Worm (Caenorhabditis elegans): ENCODE data around the gene Y57G11C.1130.

Gene Y57G11C.1130

DNA sequence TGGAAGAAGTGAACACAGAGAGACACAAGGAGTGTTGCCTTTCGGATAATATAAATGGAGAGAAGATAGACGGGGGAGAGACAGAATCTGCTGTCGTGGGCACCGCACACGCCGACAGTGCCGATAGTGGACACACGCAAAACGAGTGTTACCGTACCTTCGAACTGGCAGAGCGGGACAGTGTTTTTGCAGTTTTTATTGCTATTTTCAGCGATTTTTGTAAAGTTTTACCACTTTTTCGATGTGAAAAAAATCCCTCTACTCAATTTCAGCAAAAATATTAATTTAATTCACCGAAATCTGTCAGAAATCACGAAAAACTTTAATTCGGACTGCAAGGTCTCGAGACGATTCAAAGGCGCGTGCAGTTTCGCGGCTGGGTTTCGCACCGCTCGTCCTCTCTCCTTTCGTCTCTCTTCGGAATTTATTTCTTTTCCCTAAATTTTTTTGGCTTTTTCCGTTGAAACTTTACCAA, 42.6 kb downstream of the Y57G11C.1130 start, which contains the start of gene sec-61.A (continued):
- TF ChIP-seq lin-35 (GFP tag; optimal IDR thresholded peaks at IDR 0.05) (peak in 1 of 3 experiments; percentile 24), nhr-90 (tag; optimal IDR thresholded peaks at IDR 0.05) (peak; percentile 55), tlf-1 (GFP tag; optimal IDR thresholded peaks at IDR 0.05) (peak; percentile 77), efl-1 (GFP tag; optimal IDR thresholded peaks at IDR 0.05) (peak; percentile 35), lin-40 (tag; optimal IDR thresholded peaks at IDR 0.05) (peak; percentile 86), bed-1 (GFP tag; IDR thresholded peaks at IDR 0.05) (no peak), tbx-9 (tag; optimal IDR thresholded peaks at IDR 0.05; ENCODE audit: borderline replicate concordance) (no peak), die-1 (tag; optimal IDR thresholded peaks at IDR 0.05) (no peak), nhr-179 (tag; optimal IDR thresholded peaks at IDR 0.05) (no peak), nfya-1 (tag; optimal IDR thresholded peaks at IDR 0.05; ENCODE audit: borderline replicate concordance, insufficient read depth) (no peak), atf-7 (tag; optimal IDR thresholded peaks at IDR 0.05) (peak; percentile 45), mcd-1 (GFP tag; IDR thresholded peaks at IDR 0.05) (peak; percentile 72), nfyb-1 (GFP tag; IDR thresholded peaks at IDR 0.05) (peak; percentile 83), cebp-1 (GFP tag; IDR thresholded peaks at IDR 0.05) (no peak), cebp-1 (tag; optimal IDR thresholded peaks at IDR 0.05) (peak; percentile 66), ztf-6 (GFP tag; IDR thresholded peaks at IDR 0.05) (no peak), madf-3 (GFP tag; IDR thresholded peaks at IDR 0.05) (no peak), F10E7.11 (tag; optimal IDR thresholded peaks at IDR 0.05) (no peak), ZK185.1 (tag; optimal IDR thresholded peaks at IDR 0.05; ENCODE audit: poor library complexity, severe bottlenecking) (no peak), Y56A3A.18 (GFP tag; IDR thresholded peaks at IDR 0.05) (no peak), nhr-120 (GFP tag; IDR thresholded peaks at IDR 0.05) (no peak), ceh-27 (GFP tag; optimal IDR thresholded peaks at IDR 0.05) (peak; percentile 52), unc-62 (GFP tag; optimal IDR thresholded peaks at IDR 0.05) (no peak), somi-1 (GFP tag; optimal IDR thresholded peaks at IDR 0.05) (no peak)

DNA sequence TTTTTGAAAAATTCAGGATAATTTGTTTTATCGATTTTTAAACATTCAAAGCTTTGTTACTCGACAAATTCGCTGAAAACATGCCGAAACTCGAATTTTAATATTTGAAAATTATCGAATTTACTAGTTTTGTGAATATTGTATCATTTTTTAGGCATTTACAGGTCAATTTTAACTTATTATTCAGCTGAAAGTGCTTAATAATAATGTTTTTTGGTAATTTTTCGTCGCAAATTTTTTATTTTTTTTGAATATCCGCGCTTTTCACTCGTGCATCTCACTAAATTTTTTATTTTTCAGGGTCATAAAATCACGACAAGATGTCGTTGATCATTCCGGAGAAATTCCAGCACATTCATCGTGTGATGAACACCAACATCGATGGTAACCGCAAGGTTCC, 43.1 kb downstream of the Y57G11C.1130 start, which contains the start of gene rps-18:
Gene rps-18, plus strand, starts transcription at position 301 of the 400 bp plus-strand sequence.
- TF ChIP-seq F39B2.1 (GFP tag; IDR thresholded peaks at IDR 0.05) (no peak), ceh-100 (GFP tag; IDR thresholded peaks at IDR 0.05) (no peak), Y95B8A.8 (GFP tag; IDR thresholded peaks at IDR 0.05) (no peak), akir-1 (GFP tag; optimal IDR thresholded peaks at IDR 0.05) (no peak), egrh-3 (GFP tag; IDR thresholded peaks at IDR 0.05) (no peak), rcor-1 (GFP tag; IDR thresholded peaks at IDR 0.05) (no peak), tbp1 (GFP tag; optimal IDR thresholded peaks at IDR 0.05) (no peak), F57A8.1 (GFP tag; optimal IDR thresholded peaks at IDR 0.05) (no peak), mel-28 (tag; optimal IDR thresholded peaks at IDR 0.05; ENCODE audit: borderline replicate concordance) (no peak)

DNA sequence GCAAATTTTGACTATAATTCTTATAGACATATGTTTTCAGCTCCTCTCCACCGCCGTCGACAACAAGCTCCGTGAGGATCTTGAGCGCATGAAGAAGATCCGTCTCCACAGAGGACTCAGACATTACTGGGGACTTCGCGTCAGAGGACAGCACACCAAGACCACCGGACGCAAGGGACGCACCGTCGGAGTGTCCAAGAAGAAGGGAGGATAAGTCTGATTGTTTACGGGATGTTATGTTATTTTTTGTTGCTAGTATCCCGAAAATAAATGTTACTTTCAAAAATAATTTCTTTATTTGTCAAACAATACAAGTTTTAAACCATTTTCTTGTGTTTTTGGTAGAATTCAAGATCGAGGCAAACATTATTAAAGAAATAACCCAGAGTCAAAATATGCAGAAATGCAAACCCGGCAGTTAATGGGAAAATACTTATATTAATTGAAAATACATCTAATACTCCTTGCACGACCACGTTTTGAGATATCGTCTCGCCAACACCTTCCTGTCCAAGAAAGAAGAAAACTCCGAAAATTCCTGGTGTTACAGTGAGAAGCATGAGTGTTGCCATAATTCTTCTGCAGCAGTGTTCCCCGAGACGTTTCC, 43.9 kb downstream of the Y57G11C.1130 start:
- TF ChIP-seq pha-4 (tag; optimal IDR thresholded peaks at IDR 0.05) (no peak), tbp1 (GFP tag; optimal IDR thresholded peaks at IDR 0.05) (peak; percentile 38), let-607 (tag; optimal IDR thresholded peaks at IDR 0.05) (no peak), B0336.3 (GFP tag; IDR thresholded peaks at IDR 0.05) (peak; percentile 60; the same call in 1 of the 2 replicates), B0035.1 (tag; optimal IDR thresholded peaks at IDR 0.05) (no peak), ztf-26 (tag; optimal IDR thresholded peaks at IDR 0.05) (no peak), Y79H2A.3 (GFP tag; conservative IDR thresholded peaks at IDR 0.05) (no peak), F23B12.7 (tag; optimal IDR thresholded peaks at IDR 0.05; ENCODE audit: insufficient read depth) (no peak), rec-8 (tag; optimal IDR thresholded peaks at IDR 0.05) (no peak), lsy-27 (tag; optimal IDR thresholded peaks at IDR 0.05; ENCODE audit: borderline replicate concordance, insufficient read depth) (no peak), hmg-1.2 (GFP tag; IDR thresholded peaks at IDR 0.05) (no peak), attf-5 (GFP tag; optimal IDR thresholded peaks at IDR 0.05) (no peak), ceh-27 (GFP tag; optimal IDR thresholded peaks at IDR 0.05) (no peak), F55B11.4 (tag; optimal IDR thresholded peaks at IDR 0.05; ENCODE audit: borderline replicate concordance, insufficient read depth) (no peak), ztf-22 (GFP tag; optimal IDR thresholded peaks at IDR 0.05) (no peak)

Measured in whole organism, young adult.